Worm (Caenorhabditis elegans) whole organism, L4 larva: Measurements from ENCODE around the gene ckb-4.
"Not testable (repeated sequence)": the region's sequence is repeated elsewhere in the genome, so short reads cannot be mapped to it uniquely, and the experiment has no call there.

Source experiments
- aha-1 ChIP-seq: fragments of 150-350 bp; peaks from one replicate; lab custom pipeline; 2014; ENCODE audit warnings: missing biosample characterization, missing genetic modification characterization
- egl-27 ChIP-seq: sonication (generic microtip); optimal IDR thresholded peaks from 3 replicates; lab custom pipeline; 2017; ENCODE audit warnings: missing biosample characterization, missing genetic modification reagents, missing genetic modification characterization
- hif-1 ChIP-seq, 2 experiments: sonication (generic microtip); optimal IDR thresholded peaks; 2 replicates each; lab custom pipeline; 2016 to 2017; ENCODE audit warnings: missing compliant biosample characterization in 2 of 2, missing genetic modification characterization in 2 of 2, missing genetic modification reagents in 2 of 2, missing genotype in 2 of 2, mild to moderate bottlenecking in 1 of 2
- lsy-2 ChIP-seq, 2 experiments: fragments of 150-350 bp in 1 of 2; sonication (generic microtip) in 1 of 2; optimal IDR thresholded peaks; 2 replicates each; lab custom pipeline; 2014 to 2017; ENCODE audit warnings: missing biosample characterization in 2 of 2, missing genetic modification characterization in 2 of 2
- skn-1 ChIP-seq: fragments of 150-350 bp; optimal IDR thresholded peaks from 2 replicates; lab custom pipeline; 2014; ENCODE audit warnings: missing biosample characterization, missing genetic modification characterization
- unc-130 ChIP-seq: sonication (generic microtip); optimal IDR thresholded peaks from 2 replicates; lab custom pipeline; 2016; ENCODE audit warnings: missing genetic modification reagents, missing genetic modification characterization, missing compliant biosample characterization

ce11 chrV:2090321-2090720 lies 18.9 kb downstream of the ckb-4 start, which contains the start of gene ztf-28:
- TF ChIP-seq unc-130; lsy-2 (tag; optimal IDR thresholded peaks at IDR 0.05; lab: Kevin White, UChicago); egl-27 (tag; lab: Kevin White, UChicago); skn-1; hif-1 (tag; optimal IDR thresholded peaks at IDR 0.05; lab: Kevin White, UChicago): not testable (repeated sequence)
- peak; percentile 69 for TF ChIP-seq aha-1
